Worm (Caenorhabditis elegans): Measurements from ENCODE around the gene perm-4.

ce11 chrIV:1075484-1075883 lies 49.4 kb downstream of the perm-4 start:
- TF ChIP-seq fkh-6 (tag; optimal IDR thresholded peaks at IDR 0.05): no peak
- TF ChIP-seq tbx-2 (tag; optimal IDR thresholded peaks at IDR 0.05): no peak
- no peak for TF ChIP-seq sdc-2 (tag; optimal IDR thresholded peaks at IDR 0.05)
- TF ChIP-seq hlh-15 (tag; optimal IDR thresholded peaks at IDR 0.05): no peak
- TF ChIP-seq sox-4 (tag; optimal IDR thresholded peaks at IDR 0.05): no peak
- no peak for TF ChIP-seq hlh-8 (tag; optimal IDR thresholded peaks at IDR 0.05)
- TF ChIP-seq ceh-9 (tag; optimal IDR thresholded peaks at IDR 0.05): no peak
- TF ChIP-seq mec-3 (tag; optimal IDR thresholded peaks at IDR 0.05; ENCODE audit: borderline replicate concordance): no peak
- no peak for TF ChIP-seq madf-2 (tag; optimal IDR thresholded peaks at IDR 0.05)
- TF ChIP-seq ama-1 (optimal IDR thresholded peaks at IDR 0.05): no peak
